Fruit fly (Drosophila melanogaster) whole organism, wandering third instar larva: ENCODE data around the gene Drak.

ENCODE experiments used
- Abd-B ChIP-seq: fragments of >200 bp; optimal IDR thresholded peaks from 2 replicates; lab custom pipeline; 2017; ENCODE audit warnings: missing biosample characterization, missing genetic modification characterization
- CG32264 ChIP-seq: fragments of 200-800 bp; sonication (Bioruptor generic); optimal IDR thresholded peaks from 2 replicates; lab custom pipeline; 2016; ENCODE audit warnings: missing biosample characterization, missing genetic modification characterization
- CG9705 ChIP-seq: fragments of 200-800 bp; sonication (Bioruptor generic); optimal IDR thresholded peaks from 2 replicates; lab custom pipeline; 2018; ENCODE audit warnings: missing biosample characterization, mild to moderate bottlenecking, missing genetic modification characterization
- CrebA ChIP-seq: fragments of 200-800 bp; sonication (Bioruptor generic); optimal IDR thresholded peaks from 2 replicates; lab custom pipeline; 2016; ENCODE audit warnings: missing biosample characterization, mild to moderate bottlenecking, missing genetic modification characterization, borderline replicate concordance
- Dfd ChIP-seq: fragments of >200 bp; optimal IDR thresholded peaks from 2 replicates; lab custom pipeline; 2017; ENCODE audit warnings: missing biosample characterization, missing genetic modification characterization
- Dif ChIP-seq: fragments of 200-275, 200-300 bp; sonication (Bioruptor generic); optimal IDR thresholded peaks from 2 replicates; lab custom pipeline; 2018; ENCODE audit warnings: missing biosample characterization, missing genetic modification characterization; ENCODE audit not compliant: partially characterized antibody
- GATAd ChIP-seq: sonication (Bioruptor generic); optimal IDR thresholded peaks from 2 replicates; lab custom pipeline; 2016; ENCODE audit warnings: missing biosample characterization, missing genetic modification characterization
- HLH106 ChIP-seq: fragments of 200-800 bp; optimal IDR thresholded peaks from 3 replicates; lab custom pipeline; 2019; ENCODE audit warnings: missing biosample characterization, mild to moderate bottlenecking, missing genetic modification characterization, moderate library complexity
- Hnf4 ChIP-seq: fragments of 200-800 bp; sonication (Bioruptor generic); optimal IDR thresholded peaks from 2 replicates; lab custom pipeline; 2016; ENCODE audit warnings: missing biosample characterization, mild to moderate bottlenecking, missing genetic modification characterization
- Hr78 ChIP-seq: fragments of >200 bp; optimal IDR thresholded peaks from 2 replicates; lab custom pipeline; 2017; ENCODE audit warnings: missing biosample characterization, missing genetic modification characterization
- Hr83 ChIP-seq: fragments of 200-300 bp; sonication (Bioruptor generic); optimal IDR thresholded peaks from 2 replicates; lab custom pipeline; 2016; ENCODE audit warnings: missing biosample characterization, mild to moderate bottlenecking, missing genetic modification characterization, moderate library complexity; ENCODE audit not compliant: poor library complexity, severe bottlenecking
- Jra ChIP-seq: sonication (Bioruptor generic); optimal IDR thresholded peaks from 2 replicates; lab custom pipeline; 2016; ENCODE audit warnings: missing biosample characterization, missing genetic modification characterization
- Mio ChIP-seq: sonication (Bioruptor generic); optimal IDR thresholded peaks from 2 replicates; lab custom pipeline; 2016; ENCODE audit warnings: missing biosample characterization, missing genetic modification characterization
- Myc ChIP-seq: fragments of >200 bp; optimal IDR thresholded peaks from 2 replicates; lab custom pipeline; 2017
- N ChIP-seq: fragments of >200 bp; optimal IDR thresholded peaks from 2 replicates; lab custom pipeline; 2018; ENCODE audit warnings: missing biosample characterization, missing external identifiers, missing genetic modification characterization
- OdsH ChIP-seq: fragments of 200-800 bp; sonication (Bioruptor generic); optimal IDR thresholded peaks from 2 replicates; lab custom pipeline; 2016; ENCODE audit warnings: missing biosample characterization, mild to moderate bottlenecking, missing genetic modification characterization
- Rel ChIP-seq, 2 experiments: fragments of 200-800 bp; sonication (Bioruptor generic) in 1 of 2; optimal IDR thresholded peaks; 2 replicates in 1 of 2; 3 replicates in 1 of 2; lab custom pipeline; 2016 to 2019; ENCODE audit warnings: mild to moderate bottlenecking in 2 of 2, missing biosample characterization in 2 of 2, missing genetic modification characterization in 2 of 2, moderate library complexity in 1 of 2
- Sp1 ChIP-seq: fragments of 200-800 bp; sonication (Bioruptor generic); optimal IDR thresholded peaks from 3 replicates; lab custom pipeline; 2019; ENCODE audit warnings: missing biosample characterization, mild to moderate bottlenecking, missing genetic modification characterization, moderate library complexity
- Vsx2 ChIP-seq: fragments of 200-300, 225-300 bp; sonication (Bioruptor generic); optimal IDR thresholded peaks from 2 replicates; lab custom pipeline; 2018; ENCODE audit warnings: missing biosample characterization, missing genetic modification characterization; ENCODE audit not compliant: partially characterized antibody
- br ChIP-seq: fragments of 200-800 bp; sonication (Bioruptor generic); optimal IDR thresholded peaks from 2 replicates; lab custom pipeline; 2016; ENCODE audit warnings: missing biosample characterization, missing genetic modification characterization
- brk ChIP-seq: fragments of 200-800 bp; sonication (Bioruptor generic); optimal IDR thresholded peaks from 2 replicates; lab custom pipeline; 2016; ENCODE audit warnings: missing biosample characterization, mild to moderate bottlenecking, missing genetic modification characterization
- dl ChIP-seq, 2 experiments: fragments of 175-275, 200-275 bp in 1 of 2; fragments of 200-275 bp in 1 of 2; sonication (Bioruptor generic); optimal IDR thresholded peaks; lab custom pipeline; 2018; ENCODE audit warnings: mild to moderate bottlenecking in 2 of 2, missing biosample characterization in 2 of 2, missing genetic modification characterization in 2 of 2, moderate library complexity in 2 of 2; ENCODE audit not compliant: partially characterized antibody in 2 of 2, insufficient read depth in 1 of 2
- dmrt93B ChIP-seq: fragments of 200-800 bp; sonication (Bioruptor generic); optimal IDR thresholded peaks from 2 replicates; lab custom pipeline; 2018; ENCODE audit warnings: missing biosample characterization, mild to moderate bottlenecking, missing genetic modification characterization
- dsf ChIP-seq: sonication (Bioruptor generic); optimal IDR thresholded peaks from 2 replicates; lab custom pipeline; 2016; ENCODE audit warnings: missing biosample characterization, missing genetic modification characterization, borderline replicate concordance
- ey ChIP-seq: fragments of 200-800 bp; sonication (Bioruptor generic); optimal IDR thresholded peaks from 2 replicates; lab custom pipeline; 2016; ENCODE audit warnings: missing biosample characterization, missing genetic modification characterization
- foxo ChIP-seq, 2 experiments: fragments of 200-800 bp; sonication (Bioruptor generic); optimal IDR thresholded peaks; 2 replicates in 1 of 2; 3 replicates in 1 of 2; lab custom pipeline; 2016 to 2017; ENCODE audit warnings: missing biosample characterization in 2 of 2, missing genetic modification characterization in 2 of 2
- fru ChIP-seq: fragments of 200-800 bp; sonication (Bioruptor generic); optimal IDR thresholded peaks from 3 replicates; lab custom pipeline; 2016; ENCODE audit warnings: missing biosample characterization, mild to moderate bottlenecking, missing genetic modification characterization
- h ChIP-seq: fragments of 200-800 bp; sonication (Bioruptor generic); optimal IDR thresholded peaks from 3 replicates; lab custom pipeline; 2016; ENCODE audit warnings: missing biosample characterization, mild to moderate bottlenecking, missing genetic modification characterization
- jim ChIP-seq: fragments of 175-275, 200-325 bp; sonication (Bioruptor generic); optimal IDR thresholded peaks from 2 replicates; lab custom pipeline; 2016; ENCODE audit warnings: missing biosample characterization, mild to moderate bottlenecking, missing genetic modification characterization
- lola ChIP-seq: fragments of >200 bp; optimal IDR thresholded peaks from 2 replicates; lab custom pipeline; 2017; ENCODE audit warnings: missing biosample characterization, missing genetic modification characterization
- pan ChIP-seq: fragments of >200 bp; optimal IDR thresholded peaks from 2 replicates; lab custom pipeline; 2017
- psq ChIP-seq: fragments of 200-800 bp; sonication (Bioruptor generic); optimal IDR thresholded peaks from 3 replicates; lab custom pipeline; 2017; ENCODE audit warnings: missing biosample characterization, mild to moderate bottlenecking, missing genetic modification characterization, moderate library complexity
- rgr ChIP-seq: fragments of 200-800 bp; sonication (Bioruptor generic); optimal IDR thresholded peaks from 3 replicates; lab custom pipeline; 2016; ENCODE audit warnings: missing biosample characterization, mild to moderate bottlenecking, missing genetic modification characterization
- sage ChIP-seq: fragments of 200-800 bp; sonication (Bioruptor generic); optimal IDR thresholded peaks from 2 replicates; lab custom pipeline; 2016; ENCODE audit warnings: missing biosample characterization, mild to moderate bottlenecking, missing genetic modification characterization
- sv ChIP-seq: fragments of 200-800 bp; sonication (Bioruptor generic); optimal IDR thresholded peaks from 3 replicates; lab custom pipeline; 2016; ENCODE audit warnings: missing biosample characterization, missing genetic modification characterization
- tai ChIP-seq: sonication (Bioruptor generic); optimal IDR thresholded peaks from 2 replicates; lab custom pipeline; 2016; ENCODE audit warnings: missing biosample characterization, missing genetic modification characterization
- usp ChIP-seq: fragments of >200 bp; optimal IDR thresholded peaks from 2 replicates; lab custom pipeline; 2017; ENCODE audit warnings: missing biosample characterization, missing genetic modification characterization
- woc ChIP-seq: sonication (Bioruptor generic); optimal IDR thresholded peaks from 2 replicates; lab custom pipeline; 2016; ENCODE audit warnings: missing biosample characterization, mild to moderate bottlenecking, missing genetic modification characterization

Drak gene

DNA sequence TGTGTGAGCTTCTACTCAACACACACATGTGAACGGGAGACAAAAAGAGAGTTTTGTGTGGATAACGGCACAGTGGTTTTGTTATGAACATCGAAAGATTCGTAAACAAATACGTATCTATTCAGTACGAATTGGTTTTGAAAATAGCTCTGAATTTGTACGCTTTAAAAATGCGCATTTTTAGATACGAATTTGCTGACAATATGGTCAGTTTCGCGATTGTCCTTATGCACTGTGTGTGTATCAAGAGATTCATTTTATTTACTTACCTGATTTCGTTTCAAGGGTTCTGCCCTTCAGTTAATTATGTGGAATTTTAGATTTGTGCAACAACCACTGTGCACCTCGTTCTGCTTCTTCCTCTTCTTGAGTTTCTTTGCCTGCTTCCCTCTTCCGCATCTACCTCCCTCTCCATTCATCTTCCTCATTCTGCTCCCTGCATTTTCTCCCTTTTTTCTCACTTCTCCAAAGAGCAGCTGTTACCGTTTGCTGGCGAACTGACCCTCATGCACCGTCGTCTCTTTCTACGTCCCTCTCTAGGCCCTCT, 1.9 kb downstream of the Drak start:
- TF ChIP-seq Abd-B (GFP tag; lab: Kevin White, UChicago) (no peak), lola (GFP tag; lab: Kevin White, UChicago) (no peak), Rel (GFP tag; optimal IDR thresholded peaks at IDR 0.05; lab: Kevin White, UChicago) (peak; percentile 28), Rel (tag; optimal IDR thresholded peaks at IDR 0.05; lab: Kevin White, UChicago) (peak; percentile 55), CG9705 (GFP tag; lab: Kevin White, UChicago) (peak; percentile 82), dmrt93B (peak; percentile 88), Dif (GFP tag; lab: Kevin White, UChicago) (no peak), CG32264 (peak; percentile 77), GATAd (GFP tag; lab: Kevin White, UChicago) (peak; percentile 40), OdsH (GFP tag; lab: Kevin White, UChicago) (peak; percentile 90), CrebA (GFP tag; lab: Kevin White, UChicago) (peak; percentile 22), pan (no peak), Sp1 (GFP tag; lab: Kevin White, UChicago) (peak; percentile 91), Hr78 (GFP tag; lab: Kevin White, UChicago) (no peak), fru (peak; percentile 95), N (GFP tag; lab: Kevin White, UChicago) (no peak), h (peak; percentile 92), woc (GFP tag; lab: Kevin White, UChicago) (peak; percentile 95), foxo (GFP tag; optimal IDR thresholded peaks at IDR 0.05; lab: Kevin White, UChicago) (peak; percentile 62 to 94), HLH106 (tag; lab: Kevin White, UChicago) (peak; percentile 92), dsf (GFP tag; lab: Kevin White, UChicago) (peak; percentile 44), Myc (lab: Kevin White, UChicago) (no peak), Jra (GFP tag; lab: Kevin White, UChicago) (peak; percentile 57), Hnf4 (GFP tag; lab: Kevin White, UChicago) (peak; percentile 84), tai (GFP tag; lab: Kevin White, UChicago) (peak; percentile 62), Dfd (GFP tag; lab: Kevin White, UChicago) (no peak), Hr83 (GFP tag; lab: Kevin White, UChicago) (no peak), ey (GFP tag; lab: Kevin White, UChicago) (peak; percentile 93), Vsx2 (GFP tag; lab: Kevin White, UChicago) (no peak), Mio (peak; percentile 22), sv (GFP tag; lab: Kevin White, UChicago) (peak; percentile 54), rgr (peak; percentile 85), jim (GFP tag; lab: Kevin White, UChicago) (no peak), br (GFP tag; lab: Kevin White, UChicago) (peak; percentile 87), psq (peak; percentile 93), dl (GFP tag; optimal IDR thresholded peaks at IDR 0.05; lab: Kevin White, UChicago; ENCODE audit: insufficient read depth in 1 of 2, partially characterized antibody in 2 of 2) (no peak), usp (GFP tag; lab: Kevin White, UChicago) (no peak), brk (GFP tag; lab: Kevin White, UChicago) (peak; percentile 46), sage (GFP tag; lab: Kevin White, UChicago) (peak; percentile 70)

- TF ChIP-seq dsf (GFP tag; lab: Kevin White, UChicago) (no peak), Hr83 (GFP tag; lab: Kevin White, UChicago) (no peak), usp (GFP tag; lab: Kevin White, UChicago) (no peak), Rel (GFP tag; optimal IDR thresholded peaks at IDR 0.05; lab: Kevin White, UChicago) (peak; percentile 43), Rel (tag; optimal IDR thresholded peaks at IDR 0.05; lab: Kevin White, UChicago) (peak; percentile 95), N (GFP tag; lab: Kevin White, UChicago) (no peak), Myc (lab: Kevin White, UChicago) (no peak), sage (GFP tag; lab: Kevin White, UChicago) (peak; percentile 13), psq (no peak), jim (GFP tag; lab: Kevin White, UChicago) (no peak), GATAd (GFP tag; lab: Kevin White, UChicago) (no peak), rgr (peak; percentile 18), CrebA (GFP tag; lab: Kevin White, UChicago) (peak; percentile 7), Jra (GFP tag; lab: Kevin White, UChicago) (no peak)
- TF ChIP-seq, all 38 proteins: peak for 4
Measured at dm6 chrX:11495474-11495873, 2.5 kb downstream of the Drak start.
